Worm (Caenorhabditis elegans) whole organism, young adult: ENCODE measurements around the gene R02F11.12.
A peak's percentile ranks its signal among the peaks of the same experiment; 100 is the strongest.

Source experiments
- F57C9.4 ChIP-seq: sonication (generic microtip); optimal IDR thresholded peaks from 2 replicates; lab custom pipeline; 2017; ENCODE audit warnings: mild to moderate bottlenecking, missing genetic modification characterization, missing compliant biosample characterization
- K11D2.4 ChIP-seq: fragments of 200-800 bp; sonication (Bioruptor generic); IDR thresholded peaks from 2 replicates; pipeline ENCODE4 v1.3.6; 2022; ENCODE audit warnings: missing genetic modification reagents, missing genetic modification characterization, missing compliant biosample characterization
- Y53G8AR.9 ChIP-seq: fragments of 200-800 bp; sonication (Bioruptor generic); conservative IDR thresholded peaks from 2 replicates; pipeline ENCODE4 v1.3.6; 2022; ENCODE audit warnings: missing genetic modification reagents, missing genetic modification characterization, missing compliant biosample characterization
- Y56A3A.18 ChIP-seq: fragments of 200-800 bp; sonication (Bioruptor generic); IDR thresholded peaks from 2 replicates; pipeline ENCODE4 v1.3.6; 2022; ENCODE audit warnings: missing genetic modification reagents, missing genetic modification characterization, missing compliant biosample characterization
- Y79H2A.3 ChIP-seq: fragments of 200-800 bp; sonication (Bioruptor generic); conservative IDR thresholded peaks from 2 replicates; pipeline ENCODE4 v1.3.6; 2022; ENCODE audit warnings: missing genetic modification reagents, missing genetic modification characterization, missing compliant biosample characterization
- ZK185.1 ChIP-seq: sonication (generic microtip); optimal IDR thresholded peaks from 2 replicates; lab custom pipeline; 2016; ENCODE audit warnings: mild to moderate bottlenecking, missing genetic modification characterization, missing compliant biosample characterization; ENCODE audit not compliant: poor library complexity, severe bottlenecking
- atf-7 ChIP-seq: sonication (generic microtip); optimal IDR thresholded peaks from 2 replicates; lab custom pipeline; 2017; ENCODE audit warnings: mild to moderate bottlenecking, missing genetic modification characterization, missing compliant biosample characterization
- athp-1 ChIP-seq: sonication (generic microtip); optimal IDR thresholded peaks from 2 replicates; lab custom pipeline; 2017; ENCODE audit warnings: mild to moderate bottlenecking, missing genetic modification characterization, missing compliant biosample characterization
- attf-6 ChIP-seq: fragments of 200-800 bp; sonication (Bioruptor generic); IDR thresholded peaks from 2 replicates; pipeline ENCODE4 v1.3.6; 2022; ENCODE audit warnings: missing genetic modification reagents, missing genetic modification characterization, missing compliant biosample characterization
- bed-2 ChIP-seq: fragments of 200-800 bp; sonication (Bioruptor generic); IDR thresholded peaks from 2 replicates; pipeline ENCODE4 v1.3.6; 2022; ENCODE audit warnings: missing genetic modification reagents, missing genetic modification characterization, missing compliant biosample characterization
- cebp-1 ChIP-seq, 2 experiments: fragments of 200-800 bp in 1 of 2; sonication (Bioruptor generic) in 1 of 2; sonication (generic microtip) in 1 of 2; IDR thresholded peaks in 1 of 2; optimal IDR thresholded peaks in 1 of 2; 2 replicates each; pipeline versions ENCODE4 v1.3.6 to Lab custom; 2017 to 2022; ENCODE audit warnings: missing compliant biosample characterization in 2 of 2, missing genetic modification characterization in 2 of 2, mild to moderate bottlenecking in 1 of 2, missing genetic modification reagents in 1 of 2, moderate library complexity in 1 of 2
- ceh-58 ChIP-seq: fragments of 200-800 bp; sonication (Bioruptor generic); IDR thresholded peaks from 2 replicates; pipeline ENCODE4 v1.3.6; 2022; ENCODE audit warnings: missing genetic modification characterization, missing compliant biosample characterization
- ceh-91 ChIP-seq: fragments of 200-800 bp; sonication (Bioruptor generic); IDR thresholded peaks from 2 replicates; pipeline ENCODE4 v1.3.6; 2022; ENCODE audit warnings: missing genetic modification reagents, missing genetic modification characterization, missing compliant biosample characterization
- dox-1 ChIP-seq: fragments of 200-800 bp; sonication (Bioruptor generic); IDR thresholded peaks from 2 replicates; pipeline ENCODE4 v1.3.6; 2022; ENCODE audit warnings: missing genetic modification reagents, missing genetic modification characterization, missing compliant biosample characterization
- dpl-1 ChIP-seq: fragments of 150-350 bp; optimal IDR thresholded peaks from 2 replicates; lab custom pipeline; 2014; ENCODE audit warnings: missing biosample characterization, missing genetic modification reagents, missing genetic modification characterization
- efl-1 ChIP-seq: fragments of 150-350 bp; optimal IDR thresholded peaks from 2 replicates; lab custom pipeline; 2014; ENCODE audit warnings: missing biosample characterization, missing genetic modification reagents, missing genetic modification characterization
- egl-44 ChIP-seq: fragments of 200-800 bp; sonication (Bioruptor generic); IDR thresholded peaks from 2 replicates; pipeline ENCODE4 v1.3.6; 2022; ENCODE audit warnings: missing genetic modification reagents, missing genetic modification characterization, missing compliant biosample characterization
- egrh-3 ChIP-seq: fragments of 200-800 bp; sonication (Bioruptor generic); IDR thresholded peaks from 2 replicates; pipeline ENCODE4 v1.3.6; 2022; ENCODE audit warnings: missing genetic modification reagents, missing genetic modification characterization, missing compliant biosample characterization
- ets-4 ChIP-seq: fragments of 200-800 bp; sonication (Bioruptor generic); optimal IDR thresholded peaks from 2 replicates; lab custom pipeline; 2018; ENCODE audit warnings: mild to moderate bottlenecking, missing genetic modification characterization, missing compliant biosample characterization
- hlh-12 ChIP-seq: sonication (generic microtip); optimal IDR thresholded peaks from 2 replicates; lab custom pipeline; 2016; ENCODE audit warnings: missing genetic modification characterization, missing compliant biosample characterization
- hmg-1.2 ChIP-seq: fragments of 200-800 bp; sonication (Bioruptor generic); IDR thresholded peaks from 2 replicates; pipeline ENCODE4 v1.3.6; 2022; ENCODE audit warnings: missing genetic modification reagents, missing genetic modification characterization, missing compliant biosample characterization
- hmg-20 ChIP-seq: fragments of 200-800 bp; sonication (Bioruptor generic); IDR thresholded peaks from 2 replicates; pipeline ENCODE4 v1.3.6; 2022; ENCODE audit warnings: missing genetic modification reagents, missing genetic modification characterization, missing compliant biosample characterization
- hrde-1 ChIP-seq: sonication (generic microtip); optimal IDR thresholded peaks from 2 replicates; lab custom pipeline; 2016; ENCODE audit warnings: missing genetic modification characterization, mild to moderate bottlenecking, missing compliant biosample characterization, moderate library complexity, missing genotype, missing genetic modification reagents, borderline replicate concordance
- lin-26 ChIP-seq: fragments of 200-800 bp; sonication (Bioruptor generic); IDR thresholded peaks from 2 replicates; pipeline ENCODE4 v1.3.6; 2022; ENCODE audit warnings: missing genetic modification reagents, missing genetic modification characterization, missing compliant biosample characterization
- lsl-1 ChIP-seq: fragments of 200-800 bp; sonication (Bioruptor generic); optimal IDR thresholded peaks from 2 replicates; lab custom pipeline; 2018; ENCODE audit warnings: mild to moderate bottlenecking, missing genetic modification characterization, moderate library complexity, missing compliant biosample characterization
- madf-3 ChIP-seq: fragments of 200-800 bp; sonication (Bioruptor generic); IDR thresholded peaks from 2 replicates; pipeline ENCODE4 v1.3.6; 2022; ENCODE audit warnings: missing genetic modification reagents, missing genetic modification characterization, missing compliant biosample characterization
- madf-6 ChIP-seq: fragments of 200-800 bp; sonication (Bioruptor generic); IDR thresholded peaks from 2 replicates; pipeline ENCODE4 v1.3.6; 2022; ENCODE audit warnings: missing genetic modification reagents, missing genetic modification characterization, missing compliant biosample characterization
- madf-8 ChIP-seq: fragments of 200-800 bp; sonication (Bioruptor generic); conservative IDR thresholded peaks from 2 replicates; pipeline ENCODE4 v1.3.6; 2022; ENCODE audit warnings: missing genetic modification reagents, missing genetic modification characterization, missing compliant biosample characterization
- mel-28 ChIP-seq: sonication (generic microtip); optimal IDR thresholded peaks from 2 replicates; lab custom pipeline; 2016; ENCODE audit warnings: borderline replicate concordance, mild to moderate bottlenecking, missing genetic modification characterization, missing compliant biosample characterization
- mxl-1 ChIP-seq: sonication (generic microtip); optimal IDR thresholded peaks from 2 replicates; lab custom pipeline; 2016; ENCODE audit warnings: missing genetic modification characterization, missing compliant biosample characterization
- nfyb-1 ChIP-seq: fragments of 200-800 bp; sonication (Bioruptor generic); IDR thresholded peaks from 2 replicates; pipeline ENCODE4 v1.3.6; 2022; ENCODE audit warnings: missing genetic modification reagents, missing genetic modification characterization, missing compliant biosample characterization
- nhr-27 ChIP-seq: fragments of 200-800 bp; sonication (Bioruptor generic); optimal IDR thresholded peaks from 2 replicates; lab custom pipeline; 2018; ENCODE audit warnings: mild to moderate bottlenecking, missing genetic modification characterization, moderate library complexity, missing compliant biosample characterization
- rcor-1 ChIP-seq: fragments of 200-800 bp; sonication (Bioruptor generic); IDR thresholded peaks from 2 replicates; pipeline ENCODE4 v1.3.6; 2022; ENCODE audit warnings: missing genetic modification reagents, missing genetic modification characterization, missing compliant biosample characterization
- sea-2 ChIP-seq: fragments of 200-800 bp; sonication (Bioruptor generic); IDR thresholded peaks from 2 replicates; pipeline ENCODE4 v1.3.6; 2022; ENCODE audit warnings: missing genetic modification characterization, missing compliant biosample characterization
- snpc-1.3 ChIP-seq: sonication (generic microtip); optimal IDR thresholded peaks from 2 replicates; lab custom pipeline; 2017; ENCODE audit warnings: missing genetic modification characterization, mild to moderate bottlenecking, missing compliant biosample characterization, antibody characterized with exemption, moderate library complexity, missing genotype, missing genetic modification reagents; ENCODE audit not compliant: insufficient read depth
- snpc-4 ChIP-seq, 5 experiments: fragments of 150-350 bp in 1 of 5; sonication (generic microtip) in 4 of 5; optimal IDR thresholded peaks; 2 replicates each; lab custom pipeline; 2014 to 2018; ENCODE audit warnings: missing genetic modification characterization in 5 of 5, missing biosample characterization in 3 of 5, antibody characterized with exemption in 2 of 5, mild to moderate bottlenecking in 2 of 5, missing compliant biosample characterization in 2 of 5, missing genotype in 2 of 5, moderate library complexity in 2 of 5, missing genetic modification reagents in 1 of 5
- sptf-2 ChIP-seq: fragments of 200-800 bp; sonication (Bioruptor generic); optimal IDR thresholded peaks from 2 replicates; lab custom pipeline; 2018; ENCODE audit warnings: mild to moderate bottlenecking, missing genetic modification characterization, missing compliant biosample characterization
- tlf-1 ChIP-seq: fragments of 200-800 bp; sonication (Bioruptor generic); optimal IDR thresholded peaks from 2 replicates; lab custom pipeline; 2018; ENCODE audit warnings: mild to moderate bottlenecking, missing genetic modification characterization, missing compliant biosample characterization
- unc-130 ChIP-seq: sonication (generic microtip); optimal IDR thresholded peaks from 2 replicates; lab custom pipeline; 2016; ENCODE audit warnings: missing genetic modification reagents, missing genetic modification characterization, missing compliant biosample characterization

The R02F11.12 gene

ce11 chrV:4755308-4756029 is 35.0 kb upstream of the R02F11.12 start, which contains the start of gene pgl-3 (continued):
- TF ChIP-seq madf-3: peak; percentile 77; the same call in 1 of the 2 replicates
- peak; percentile 42; the same call in 1 of the 2 replicates for TF ChIP-seq Y56A3A.18
- TF ChIP-seq cebp-1 (GFP tag; IDR thresholded peaks at IDR 0.05; lab: Robert Waterston, UW): no peak
- TF ChIP-seq cebp-1 (tag; optimal IDR thresholded peaks at IDR 0.05; lab: Kevin White, UChicago): peak; percentile 31
- no peak for TF ChIP-seq F57C9.4 (tag; lab: Kevin White, UChicago)
- TF ChIP-seq nhr-27 (tag; lab: Kevin White, UChicago): no peak
- peak; percentile 24 for TF ChIP-seq snpc-4 (GFP tag; optimal IDR thresholded peaks at IDR 0.05; lab: Kevin White, UChicago)
- TF ChIP-seq snpc-4 (tag; optimal IDR thresholded peaks at IDR 0.05; lab: Kevin White, UChicago): no peak
- TF ChIP-seq dox-1 (GFP tag; lab: Robert Waterston, UW): no peak
- peak; percentile 45; the same call in 1 of the 2 replicates for TF ChIP-seq ceh-91
- peak; percentile 22 for TF ChIP-seq dpl-1 (GFP tag; lab: Kevin White, UChicago)
- no peak for TF ChIP-seq mxl-1 (tag; lab: Kevin White, UChicago)
- peak; percentile 61 for TF ChIP-seq attf-6 (GFP tag; lab: Robert Waterston, UW)
- TF ChIP-seq tlf-1: peak; percentile 48
- peak; percentile 60; the same call in 1 of the 2 replicates for TF ChIP-seq lin-26
- peak; percentile 47 for TF ChIP-seq efl-1
- peak; percentile 20 for TF ChIP-seq snpc-1.3 (tag; lab: Kevin White, UChicago)
- TF ChIP-seq egl-44 (GFP tag; lab: Robert Waterston, UW): 0 out of 2 replicates have a peak, but pooled peaks have one; percentile 54
- TF ChIP-seq ceh-58 (GFP tag; lab: Robert Waterston, UW): no peak
- TF ChIP-seq sptf-2 (GFP tag; lab: Kevin White, UChicago): no peak
- TF ChIP-seq athp-1 (tag; lab: Kevin White, UChicago): no peak
- TF ChIP-seq unc-130 (GFP tag; lab: Kevin White, UChicago): peak; percentile 11
- peak; percentile 34 for TF ChIP-seq hmg-1.2 (GFP tag; lab: Robert Waterston, UW)
- no peak; the same call in 1 of the 2 replicates for TF ChIP-seq rcor-1 (GFP tag; lab: Robert Waterston, UW)
- TF ChIP-seq hrde-1 (tag; lab: Kevin White, UChicago): peak; percentile 88
- no peak for TF ChIP-seq mel-28
- TF ChIP-seq ZK185.1 (tag; lab: Kevin White, UChicago): no peak
- peak; percentile 76; the same call in 1 of the 2 replicates for TF ChIP-seq Y53G8AR.9 (GFP tag; lab: Robert Waterston, UW)
- 0 out of 2 replicates have a peak, but pooled peaks have one; percentile 10 for TF ChIP-seq nfyb-1 (GFP tag; lab: Robert Waterston, UW)
- TF ChIP-seq Y79H2A.3 (GFP tag; lab: Robert Waterston, UW): peak; percentile 99
- TF ChIP-seq ets-4: no peak
- TF ChIP-seq madf-8 (GFP tag; lab: Robert Waterston, UW): peak; percentile 45
- no peak for TF ChIP-seq atf-7
- TF ChIP-seq lsl-1 (GFP tag; lab: Kevin White, UChicago): peak; percentile 41
- TF ChIP-seq madf-6 (GFP tag; lab: Robert Waterston, UW): peak; percentile 70
- TF ChIP-seq bed-2 (GFP tag; lab: Robert Waterston, UW): no peak

- TF ChIP-seq efl-1 (no peak), Y53G8AR.9 (GFP tag; lab: Robert Waterston, UW) (0 out of 2 replicates have a peak, but pooled peaks have one; percentile 56), hmg-1.2 (GFP tag; lab: Robert Waterston, UW) (no peak), sea-2 (GFP tag; lab: Robert Waterston, UW) (no peak), egrh-3 (GFP tag; lab: Robert Waterston, UW) (peak; percentile 39; the same call in 1 of the 2 replicates), hlh-12 (tag; lab: Kevin White, UChicago) (no peak), K11D2.4 (no peak), hmg-20 (GFP tag; lab: Robert Waterston, UW) (0 out of 2 replicates have a peak, but pooled peaks have one; percentile 14)
These were observed 32.4 kb upstream of the R02F11.12 start for ce11 chrV:4758019-4758418.
